Worm (Caenorhabditis elegans): ENCODE measurements around the gene plr-1.

Gene plr-1

DNA sequence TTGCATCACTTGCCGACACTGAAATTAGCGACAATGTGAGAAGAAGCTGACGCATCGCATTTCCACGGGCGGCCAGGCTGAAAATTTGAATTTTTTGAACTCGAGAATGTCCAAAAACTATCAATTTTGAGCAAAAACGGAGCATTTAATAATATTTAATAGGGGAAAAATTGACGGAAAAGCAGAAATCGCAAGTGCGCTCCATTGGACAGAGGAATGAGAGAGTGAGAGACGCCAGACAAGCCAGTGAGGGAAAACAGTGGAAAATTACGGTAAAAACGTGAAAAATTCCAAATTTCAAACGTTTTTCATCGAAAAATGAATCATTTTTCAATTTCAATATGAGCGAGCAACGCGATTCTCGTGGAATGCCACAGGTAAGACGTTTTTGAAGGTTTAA, 48.5 kb downstream of the plr-1 start, which contains the start of the genes Y66D12A.21 and spe-6:
TSS of gene Y66D12A.21 (minus strand) at position 90 of the 400 bp plus-strand sequence.
TSS of gene spe-6 (plus strand) at position 276 of the 400 bp plus-strand sequence.
- TF ChIP-seq lsy-2 (tag; optimal IDR thresholded peaks at IDR 0.05): peak in 1 of 2 experiments; percentile 42
- TF ChIP-seq nhr-129 (tag; optimal IDR thresholded peaks at IDR 0.05): peak; percentile 8
- TF ChIP-seq unc-62 (GFP tag; optimal IDR thresholded peaks at IDR 0.05): no peak
- peak; percentile 52 for TF ChIP-seq unc-55 (GFP tag; optimal IDR thresholded peaks at IDR 0.05)
- peak; percentile 22 for TF ChIP-seq C34F6.9 (tag; optimal IDR thresholded peaks at IDR 0.05)

DNA sequence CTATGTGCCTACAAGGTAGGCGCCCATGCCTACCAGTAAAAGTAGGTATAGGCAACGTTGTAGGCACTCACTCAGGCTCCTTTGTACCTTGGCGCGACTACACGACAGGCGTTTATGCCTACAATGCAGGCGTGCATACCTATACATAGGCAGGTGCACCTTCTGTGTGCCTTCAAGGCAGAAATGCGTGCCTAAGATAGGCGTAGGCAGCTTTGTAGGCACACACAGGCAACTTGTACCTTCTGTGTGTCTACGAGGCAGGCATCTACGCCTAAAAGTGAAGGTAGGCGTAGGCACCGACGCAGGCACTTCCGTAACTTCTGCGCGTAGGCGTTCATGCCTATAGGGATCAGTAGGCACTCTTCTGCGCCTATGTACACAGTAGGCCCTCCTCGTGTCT, 48.9 kb downstream of the plr-1 start:
- TF ChIP-seq ztf-1 (GFP tag; conservative IDR thresholded peaks at IDR 0.05) (no peak), C34F6.9 (tag; optimal IDR thresholded peaks at IDR 0.05) (no peak), nhr-12 (tag; optimal IDR thresholded peaks at IDR 0.05) (no peak), nhr-21 (tag; optimal IDR thresholded peaks at IDR 0.05) (no peak), skn-1 (tag; optimal IDR thresholded peaks at IDR 0.05) (no peak), nhr-237 (tag; optimal IDR thresholded peaks at IDR 0.05) (no peak), unc-62 (GFP tag; optimal IDR thresholded peaks at IDR 0.05) (no peak), unc-55 (GFP tag; optimal IDR thresholded peaks at IDR 0.05) (no peak), nhr-23 (tag; optimal IDR thresholded peaks at IDR 0.05) (no peak), mdl-1 (tag; optimal IDR thresholded peaks at IDR 0.05) (no peak), ztf-11 (tag; optimal IDR thresholded peaks at IDR 0.05) (no peak), nhr-25 (tag; optimal IDR thresholded peaks at IDR 0.05) (no peak)

DNA sequence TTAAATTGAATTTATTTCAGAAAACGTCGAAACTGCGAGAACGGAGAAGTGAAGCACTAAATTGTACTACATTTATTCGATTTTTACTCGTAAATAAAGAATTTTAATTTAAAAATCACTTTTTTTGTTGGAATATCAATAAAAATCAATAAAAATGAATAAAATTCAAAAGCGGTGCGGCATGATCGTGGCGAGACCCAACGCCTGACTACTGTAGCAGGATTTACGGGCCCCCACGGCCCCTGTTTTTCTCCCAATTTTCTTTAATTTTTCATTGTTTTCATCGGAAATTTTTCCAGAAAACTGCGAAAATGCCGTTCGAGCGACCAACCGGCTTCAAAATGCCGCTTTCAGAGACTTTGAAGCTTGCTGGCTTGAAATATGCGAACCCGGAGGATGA, 52.1 kb downstream of the plr-1 start, which contains the start of gene Y66D12A.19:
TSS of gene Y66D12A.19 (plus strand) at position 266 of the 400 bp plus-strand sequence.
- TF ChIP-seq gmeb-1 (tag; optimal IDR thresholded peaks at IDR 0.05): no peak
- no peak for TF ChIP-seq crh-2 (tag; optimal IDR thresholded peaks at IDR 0.05)
- no peak for TF ChIP-seq alr-1 (tag; optimal IDR thresholded peaks at IDR 0.05)
- TF ChIP-seq fos-1 (tag; optimal IDR thresholded peaks at IDR 0.05): no peak
- TF ChIP-seq unc-55 (GFP tag; optimal IDR thresholded peaks at IDR 0.05): no peak
- TF ChIP-seq lin-11 (tag; optimal IDR thresholded peaks at IDR 0.05): no peak
- TF ChIP-seq ztf-11 (tag; optimal IDR thresholded peaks at IDR 0.05): no peak
- TF ChIP-seq peb-1 (tag; optimal IDR thresholded peaks at IDR 0.05): no peak
- no peak for TF ChIP-seq nhr-6 (tag; optimal IDR thresholded peaks at IDR 0.05)
- no peak for TF ChIP-seq nhr-25 (tag; optimal IDR thresholded peaks at IDR 0.05)
- TF ChIP-seq nhr-21 (tag; optimal IDR thresholded peaks at IDR 0.05): no peak

DNA sequence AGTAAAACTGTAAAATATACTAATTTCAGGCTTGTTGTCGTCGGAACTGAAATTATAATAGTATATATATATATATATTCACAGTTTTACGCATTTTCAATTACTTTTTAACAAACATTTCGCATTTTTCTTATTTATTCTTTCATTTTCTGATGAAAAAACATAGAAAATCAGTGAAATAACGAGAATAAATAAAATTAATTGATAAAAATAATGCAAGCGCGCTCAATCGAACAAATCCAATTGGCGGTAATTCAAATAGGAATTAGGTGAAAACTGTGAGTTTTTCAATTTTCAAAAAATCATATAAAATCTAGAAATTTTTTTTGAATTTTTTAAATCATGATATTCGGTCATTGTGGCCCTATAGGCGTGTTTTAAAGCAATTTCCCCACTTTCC, 53.4 kb downstream of the plr-1 start:
- TF ChIP-seq lsy-2 (tag; optimal IDR thresholded peaks at IDR 0.05) (no peak), gmeb-1 (tag; optimal IDR thresholded peaks at IDR 0.05) (no peak), nhr-10 (tag; optimal IDR thresholded peaks at IDR 0.05) (no peak), peb-1 (tag; optimal IDR thresholded peaks at IDR 0.05) (no peak), nhr-77 (tag; optimal IDR thresholded peaks at IDR 0.05) (no peak), ZK546.5 (tag; optimal IDR thresholded peaks at IDR 0.05) (no peak), dmd-4 (tag; optimal IDR thresholded peaks at IDR 0.05) (no peak), aly-2 (tag; optimal IDR thresholded peaks at IDR 0.05) (no peak), elt-1 (tag; optimal IDR thresholded peaks at IDR 0.05) (no peak), nhr-21 (tag; optimal IDR thresholded peaks at IDR 0.05) (no peak)

DNA sequence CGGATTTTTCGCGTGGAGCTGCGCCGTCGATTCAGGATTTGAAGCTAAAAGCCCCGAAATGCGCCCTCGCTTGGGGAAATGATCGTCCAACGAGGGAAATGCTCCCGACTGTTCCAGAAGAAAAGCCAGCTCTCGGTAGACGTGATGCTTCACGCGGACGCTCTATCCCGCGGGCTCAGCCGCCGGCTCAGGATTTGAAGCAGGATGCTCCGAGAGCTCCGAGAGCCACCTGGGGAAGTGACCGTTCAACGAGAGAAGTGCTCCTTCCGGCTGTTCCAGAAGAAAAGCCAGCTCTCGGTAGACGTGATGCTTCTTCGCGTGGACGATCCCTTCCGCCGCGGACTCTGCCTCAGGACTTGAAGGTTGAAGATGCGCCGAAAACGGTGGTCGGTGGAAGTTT, 54.1 kb downstream of the plr-1 start:
- TF ChIP-seq F13H6.1 (tag; optimal IDR thresholded peaks at IDR 0.05) (no peak), nhr-21 (tag; optimal IDR thresholded peaks at IDR 0.05) (no peak), sma-9 (GFP tag; optimal IDR thresholded peaks at IDR 0.05) (no peak), sma-9 (tag; optimal IDR thresholded peaks at IDR 0.05) (no peak), nhr-237 (tag; optimal IDR thresholded peaks at IDR 0.05) (no peak), snpc-4 (tag; optimal IDR thresholded peaks at IDR 0.05) (no peak), mbf-1 (tag; optimal IDR thresholded peaks at IDR 0.05) (no peak)

All from whole organism, L2 larva.